Fruit fly (Drosophila melanogaster) whole organism, prepupa: ENCODE measurements around the gene Nmd3.
A peak's percentile ranks its signal among the peaks of the same experiment; 100 is the strongest.

ENCODE experiments used
- Blimp-1 ChIP-seq: fragments of 200-800 bp; sonication (Bioruptor generic); optimal IDR thresholded peaks from 3 replicates; lab custom pipeline; 2017; ENCODE audit warnings: missing biosample characterization, missing genetic modification characterization, mild to moderate bottlenecking, moderate library complexity, missing genetic modification reagents
- CG10631 ChIP-seq: fragments of 200-800 bp; sonication (Bioruptor generic); optimal IDR thresholded peaks from 2 replicates; lab custom pipeline; 2016; ENCODE audit warnings: missing biosample characterization, missing genetic modification characterization
- CG10669 ChIP-seq: fragments of 200-800 bp; sonication (Bioruptor generic); optimal IDR thresholded peaks from 3 replicates; lab custom pipeline; 2018; ENCODE audit warnings: missing biosample characterization, mild to moderate bottlenecking, missing genetic modification characterization, moderate library complexity
- CG11294 ChIP-seq: fragments of 200-800 bp; sonication (Bioruptor generic); IDR thresholded peaks from 2 replicates; pipeline ENCODE4 v1.3.6; 2022; ENCODE audit warnings: missing biosample characterization, missing genetic modification characterization
- CG11762 ChIP-seq: fragments of 200-800 bp; sonication (Bioruptor generic); optimal IDR thresholded peaks from 3 replicates; lab custom pipeline; 2016; ENCODE audit warnings: missing biosample characterization, missing genetic modification characterization; ENCODE audit not compliant: insufficient read depth
- CG11902 ChIP-seq: fragments of 200-800 bp; sonication (Bioruptor generic); optimal IDR thresholded peaks from 3 replicates; lab custom pipeline; 2016; ENCODE audit warnings: missing biosample characterization, missing genetic modification characterization
- CG15336 ChIP-seq: fragments of 200-800 bp; sonication (Bioruptor generic); IDR thresholded peaks from 2 replicates; pipeline ENCODE4 v1.3.6; 2022; ENCODE audit warnings: missing biosample characterization, missing genetic modification characterization
- CG1621 ChIP-seq: fragments of 200-800 bp; sonication (Bioruptor generic); optimal IDR thresholded peaks from 3 replicates; lab custom pipeline; 2018; ENCODE audit warnings: missing biosample characterization, mild to moderate bottlenecking, missing genetic modification characterization
- CG16779 ChIP-seq: fragments of 200-800 bp; sonication (Bioruptor generic); optimal IDR thresholded peaks from 3 replicates; lab custom pipeline; 2017; ENCODE audit warnings: missing biosample characterization, mild to moderate bottlenecking, missing genetic modification characterization
- CG3032 ChIP-seq: fragments of 200-800 bp; optimal IDR thresholded peaks from 2 replicates; lab custom pipeline; 2019; ENCODE audit warnings: missing biosample characterization, mild to moderate bottlenecking, missing genetic modification characterization, moderate library complexity
- CG31627 ChIP-seq: fragments of 200-800 bp; sonication (Bioruptor generic); optimal IDR thresholded peaks from 3 replicates; lab custom pipeline; 2016; ENCODE audit warnings: missing biosample characterization, missing genetic modification characterization
- CG32006 ChIP-seq: fragments of 200-800 bp; sonication (Bioruptor generic); optimal IDR thresholded peaks from 3 replicates; lab custom pipeline; 2017; ENCODE audit warnings: missing biosample characterization, mild to moderate bottlenecking, missing genetic modification characterization
- CG34406 ChIP-seq: fragments of 200-800 bp; sonication (Bioruptor generic); optimal IDR thresholded peaks from 3 replicates; lab custom pipeline; 2016; ENCODE audit warnings: missing biosample characterization, missing genetic modification characterization
- CG3919 ChIP-seq: fragments of 200-800 bp; sonication (Bioruptor generic); optimal IDR thresholded peaks from 3 replicates; lab custom pipeline; 2016; ENCODE audit warnings: missing biosample characterization, missing genetic modification characterization
- CG4318 ChIP-seq: fragments of 200-800 bp; sonication (Bioruptor generic); optimal IDR thresholded peaks from 3 replicates; lab custom pipeline; 2017; ENCODE audit warnings: missing biosample characterization, mild to moderate bottlenecking, missing genetic modification characterization
- CG6163 ChIP-seq: fragments of 200-800 bp; sonication (Bioruptor generic); IDR thresholded peaks from 3 replicates; pipeline ENCODE4 v1.3.6; 2022; ENCODE audit warnings: missing biosample characterization, missing genetic modification characterization
- CG6276 ChIP-seq: fragments of 200-800 bp; sonication (Bioruptor generic); optimal IDR thresholded peaks from 2 replicates; lab custom pipeline; 2017; ENCODE audit warnings: missing biosample characterization, mild to moderate bottlenecking, missing genetic modification characterization
- CG6792 ChIP-seq: fragments of 200-800 bp; sonication (Bioruptor generic); optimal IDR thresholded peaks from 3 replicates; lab custom pipeline; 2016; ENCODE audit warnings: missing biosample characterization, missing genetic modification characterization
- CG6808 ChIP-seq: fragments of 200-800 bp; sonication (Bioruptor generic); optimal IDR thresholded peaks from 3 replicates; lab custom pipeline; 2017; ENCODE audit warnings: missing biosample characterization, missing genetic modification characterization, mild to moderate bottlenecking, moderate library complexity, missing genetic modification reagents
- CG6854 ChIP-seq: fragments of 200-800 bp; sonication (Bioruptor generic); optimal IDR thresholded peaks from 2 replicates; lab custom pipeline; 2017; ENCODE audit warnings: missing biosample characterization, mild to moderate bottlenecking, missing genetic modification characterization
- CG7368 ChIP-seq: fragments of 200-800 bp; sonication (Bioruptor generic); optimal IDR thresholded peaks from 3 replicates; lab custom pipeline; 2016; ENCODE audit warnings: missing biosample characterization, missing genetic modification characterization
- CG9139 ChIP-seq: fragments of 200-800 bp; sonication (Bioruptor generic); optimal IDR thresholded peaks from 3 replicates; lab custom pipeline; 2017; ENCODE audit warnings: missing biosample characterization, mild to moderate bottlenecking, missing genetic modification characterization
- Eip93F ChIP-seq: fragments of 200-800 bp; sonication (Bioruptor generic); optimal IDR thresholded peaks from 2 replicates; lab custom pipeline; 2016; ENCODE audit warnings: missing biosample characterization, mild to moderate bottlenecking, missing genetic modification characterization
- Ets96B ChIP-seq: fragments of 200-800 bp; optimal IDR thresholded peaks from 2 replicates; lab custom pipeline; 2019; ENCODE audit warnings: missing biosample characterization, mild to moderate bottlenecking, missing genetic modification characterization, moderate library complexity
- Gug ChIP-seq: fragments of 200-800 bp; sonication (Bioruptor generic); IDR thresholded peaks from 2 replicates; pipeline ENCODE4 v1.3.6; 2022; ENCODE audit warnings: missing biosample characterization, missing genetic modification characterization
- Hr38 ChIP-seq: sonication (Bioruptor generic); optimal IDR thresholded peaks from 2 replicates; lab custom pipeline; 2016; ENCODE audit warnings: missing biosample characterization, missing genetic modification characterization
- Lpt ChIP-seq: fragments of 200-800 bp; sonication (Bioruptor generic); optimal IDR thresholded peaks from 3 replicates; lab custom pipeline; 2016; ENCODE audit warnings: missing biosample characterization, missing genetic modification characterization
- Met ChIP-seq: fragments of 200-800 bp; sonication (Bioruptor generic); optimal IDR thresholded peaks from 3 replicates; lab custom pipeline; 2016; ENCODE audit warnings: missing biosample characterization, missing genetic modification characterization
- OdsH ChIP-seq: fragments of 200-800 bp; sonication (Bioruptor generic); optimal IDR thresholded peaks from 3 replicates; lab custom pipeline; 2016; ENCODE audit warnings: missing biosample characterization, missing genetic modification characterization
- Smox ChIP-seq: fragments of 200-800 bp; sonication (Bioruptor generic); optimal IDR thresholded peaks from 3 replicates; lab custom pipeline; 2016; ENCODE audit warnings: missing biosample characterization, missing genetic modification characterization
- achi ChIP-seq: fragments of 200-800 bp; sonication (Bioruptor generic); optimal IDR thresholded peaks from 3 replicates; lab custom pipeline; 2016; ENCODE audit warnings: missing biosample characterization, missing genetic modification characterization
- acj6 ChIP-seq: fragments of 200-800 bp; sonication (Bioruptor generic); optimal IDR thresholded peaks from 3 replicates; lab custom pipeline; 2016; ENCODE audit warnings: missing biosample characterization, missing genetic modification characterization
- cyc ChIP-seq: fragments of 200-800 bp; sonication (Bioruptor generic); optimal IDR thresholded peaks from 3 replicates; lab custom pipeline; 2016; ENCODE audit warnings: missing biosample characterization, missing genetic modification characterization
- dac ChIP-seq: fragments of 200-800 bp; sonication (Bioruptor generic); optimal IDR thresholded peaks from 2 replicates; lab custom pipeline; 2017; ENCODE audit warnings: missing biosample characterization, mild to moderate bottlenecking, missing genetic modification characterization
- dsx ChIP-seq: fragments of 200-800 bp; optimal IDR thresholded peaks from 3 replicates; lab custom pipeline; 2019; ENCODE audit warnings: missing biosample characterization, mild to moderate bottlenecking, missing genetic modification characterization, moderate library complexity; ENCODE audit not compliant: poor library complexity, severe bottlenecking
- eg ChIP-seq: fragments of 200-800 bp; sonication (Bioruptor generic); IDR thresholded peaks from 3 replicates; pipeline ENCODE4 v1.3.6; 2022; ENCODE audit warnings: missing biosample characterization, missing genetic modification characterization
- esn ChIP-seq: fragments of 200-800 bp; sonication (Bioruptor generic); optimal IDR thresholded peaks from 2 replicates; lab custom pipeline; 2016; ENCODE audit warnings: missing biosample characterization, mild to moderate bottlenecking, missing genetic modification characterization, moderate library complexity
- fd59A ChIP-seq: fragments of 200-800 bp; sonication (Bioruptor generic); optimal IDR thresholded peaks from 2 replicates; lab custom pipeline; 2017; ENCODE audit warnings: missing biosample characterization, mild to moderate bottlenecking, missing genetic modification characterization, missing genetic modification reagents
- fkh ChIP-seq: fragments of 200-800 bp; sonication (Bioruptor generic); optimal IDR thresholded peaks from 3 replicates; lab custom pipeline; 2017; ENCODE audit warnings: missing biosample characterization, mild to moderate bottlenecking, missing genetic modification characterization, moderate library complexity
- lz ChIP-seq: fragments of 200-800 bp; sonication (Bioruptor generic); optimal IDR thresholded peaks from 3 replicates; lab custom pipeline; 2016; ENCODE audit warnings: missing biosample characterization, missing genetic modification characterization
- pdm3 ChIP-seq: fragments of 200-800 bp; sonication (Bioruptor generic); optimal IDR thresholded peaks from 3 replicates; lab custom pipeline; 2016; ENCODE audit warnings: missing biosample characterization, missing genetic modification characterization
- salr ChIP-seq, 2 experiments: fragments of 200-800 bp; sonication (Bioruptor generic); optimal IDR thresholded peaks; 3 replicates each; lab custom pipeline; 2016 to 2018; ENCODE audit warnings: missing biosample characterization in 2 of 2, missing genetic modification characterization in 2 of 2, mild to moderate bottlenecking in 1 of 2
- ss ChIP-seq, 2 experiments: fragments of 200-800 bp; sonication (Bioruptor generic); optimal IDR thresholded peaks; 2 replicates in 1 of 2; 3 replicates in 1 of 2; lab custom pipeline; 2017 to 2018; ENCODE audit warnings: mild to moderate bottlenecking in 2 of 2, missing biosample characterization in 2 of 2, missing genetic modification characterization in 2 of 2, moderate library complexity in 1 of 2
- svp ChIP-seq: fragments of 200-800 bp; sonication (Bioruptor generic); peaks from one replicate; lab custom pipeline; 2016; ENCODE audit warnings: missing biosample characterization, missing genetic modification characterization
- vri ChIP-seq: fragments of 200-800 bp; sonication (Bioruptor generic); optimal IDR thresholded peaks from 3 replicates; lab custom pipeline; 2016; ENCODE audit warnings: missing biosample characterization, mild to moderate bottlenecking, missing genetic modification characterization

Gene Nmd3

dm6 chrX:2137587-2138341 lies 46.7 kb downstream of the Nmd3 start (continued):
- TF ChIP-seq CG11294 (peak; percentile 98), Gug (GFP tag; lab: Robert Waterston, UW) (peak; percentile 99), svp (GFP tag; lab: Kevin White, UChicago) (peak; percentile 97), achi (peak; percentile 98), CG6276 (GFP tag; lab: Kevin White, UChicago) (peak; percentile 99), Lpt (GFP tag; lab: Kevin White, UChicago) (peak; percentile 98), CG6854 (peak; percentile 97), CG10631 (peak; percentile 98), Hr38 (GFP tag; lab: Kevin White, UChicago) (peak; percentile 44), eg (GFP tag; lab: Robert Waterston, UW) (peak; percentile 98)

- peak; percentile 95 for TF ChIP-seq Hr38 (GFP tag; lab: Kevin White, UChicago)
- peak; percentile 100 for TF ChIP-seq cyc (GFP tag; lab: Kevin White, UChicago)
- peak; percentile 99 for TF ChIP-seq CG7368 (GFP tag; lab: Kevin White, UChicago)
- peak; percentile 99 for TF ChIP-seq CG4318 (GFP tag; lab: Kevin White, UChicago)
- peak; percentile 100 for TF ChIP-seq Gug (GFP tag; lab: Robert Waterston, UW)
- peak; percentile 99 for TF ChIP-seq achi
- peak; percentile 99 for TF ChIP-seq CG10669 (GFP tag; lab: Kevin White, UChicago)
- peak; percentile 99 for TF ChIP-seq CG11762
- peak; percentile 100 for TF ChIP-seq CG3032 (tag; lab: Kevin White, UChicago)
- TF ChIP-seq CG3919 (GFP tag; lab: Kevin White, UChicago): peak; percentile 100
- peak; percentile 100 for TF ChIP-seq acj6 (GFP tag; lab: Kevin White, UChicago)
- peak; percentile 100 for TF ChIP-seq CG11902
- peak; percentile 99 for TF ChIP-seq ss (GFP tag; optimal IDR thresholded peaks at IDR 0.05; lab: Kevin White, UChicago)
- TF ChIP-seq salr (GFP tag; optimal IDR thresholded peaks at IDR 0.05; lab: Kevin White, UChicago): peak; percentile 96 to 100
- TF ChIP-seq eg (GFP tag; lab: Robert Waterston, UW): peak; percentile 100
- peak; percentile 100 for TF ChIP-seq OdsH (GFP tag; lab: Kevin White, UChicago)
- peak; percentile 100 for TF ChIP-seq CG6163 (GFP tag; lab: Robert Waterston, UW)
- peak; percentile 99 for TF ChIP-seq CG6854
- peak; percentile 100 for TF ChIP-seq CG10631
- TF ChIP-seq CG11294: peak; percentile 100
- TF ChIP-seq Lpt (GFP tag; lab: Kevin White, UChicago): peak; percentile 100
- peak; percentile 100 for TF ChIP-seq CG15336 (GFP tag; lab: Robert Waterston, UW)
- peak; percentile 99 for TF ChIP-seq esn (GFP tag; lab: Kevin White, UChicago)
- peak; percentile 100 for TF ChIP-seq lz
- TF ChIP-seq pdm3 (GFP tag; lab: Kevin White, UChicago): peak; percentile 100
- peak; percentile 96 for TF ChIP-seq Blimp-1 (GFP tag; lab: Kevin White, UChicago)
- peak; percentile 98 for TF ChIP-seq CG9139
- peak; percentile 98 for TF ChIP-seq CG6808 (GFP tag; lab: Kevin White, UChicago)
- peak; percentile 100 for TF ChIP-seq CG32006 (GFP tag; lab: Kevin White, UChicago)
- TF ChIP-seq fd59A: peak; percentile 100
- TF ChIP-seq dsx: peak; percentile 99
- TF ChIP-seq CG34406: peak; percentile 99
- peak; percentile 100 for TF ChIP-seq CG6792
- TF ChIP-seq Eip93F (GFP tag; lab: Kevin White, UChicago): peak; percentile 100
- TF ChIP-seq Smox (GFP tag; lab: Kevin White, UChicago): peak; percentile 99
- TF ChIP-seq vri (GFP tag; lab: Kevin White, UChicago): peak; percentile 99
- TF ChIP-seq Met: peak; percentile 100
- TF ChIP-seq fkh (GFP tag; lab: Kevin White, UChicago): peak; percentile 99
- TF ChIP-seq CG1621 (tag; lab: Kevin White, UChicago): peak; percentile 99
- TF ChIP-seq CG16779 (tag; lab: Kevin White, UChicago): peak; percentile 98
- TF ChIP-seq Ets96B: peak; percentile 100
- peak; percentile 99 for TF ChIP-seq dac
- TF ChIP-seq CG31627 (GFP tag; lab: Kevin White, UChicago): peak; percentile 100
Observed at dm6 chrX:2136831-2137452, 47.5 kb downstream of the Nmd3 start.
